Worm (Caenorhabditis elegans) whole organism, L1 larva: Measurements from ENCODE around the gene F17C8.7.
"Not testable (repeated sequence)": the region's sequence is repeated elsewhere in the genome, so short reads cannot be mapped to it uniquely, and the experiment has no call there.

ENCODE experiments used
- blmp-1 ChIP-seq: fragments of 150-350 bp; optimal IDR thresholded peaks from 2 replicates; lab custom pipeline; 2014; ENCODE audit warnings: missing biosample characterization, missing genetic modification characterization
- ceh-82 ChIP-seq, 3 experiments: fragments of 150-350 bp in 1 of 3; sonication (generic microtip) in 2 of 3; optimal IDR thresholded peaks; 2 replicates each; lab custom pipeline; 2014 to 2017; ENCODE audit warnings: missing biosample characterization in 3 of 3, missing genetic modification characterization in 3 of 3
- lin-35 ChIP-seq, 2 experiments: fragments of 150-350 bp; optimal IDR thresholded peaks; 2 replicates each; lab custom pipeline; 2014; ENCODE audit warnings: missing biosample characterization in 2 of 2, missing genetic modification characterization in 2 of 2, missing genetic modification reagents in 2 of 2

- not testable (repeated sequence) for TF ChIP-seq blmp-1 (tag; lab: Kevin White, UChicago); ceh-82 (tag; optimal IDR thresholded peaks at IDR 0.05; lab: Kevin White, UChicago); lin-35 (GFP tag; optimal IDR thresholded peaks at IDR 0.05; lab: Kevin White, UChicago)
Measured at ce11 chrIII:4785131-4785530, 49.6 kb downstream of the F17C8.7 start, which contains the start of gene enu-3.2.
